Worm (Caenorhabditis elegans) whole organism, dauer: ENCODE results near the gene nhr-44.

Source experiments
- unc-62 ChIP-seq: sonication (generic microtip); optimal IDR thresholded peaks from 2 replicates; lab custom pipeline; 2017; ENCODE audit warnings: missing biosample characterization, missing genetic modification reagents, missing genetic modification characterization

Gene nhr-44

DNA sequence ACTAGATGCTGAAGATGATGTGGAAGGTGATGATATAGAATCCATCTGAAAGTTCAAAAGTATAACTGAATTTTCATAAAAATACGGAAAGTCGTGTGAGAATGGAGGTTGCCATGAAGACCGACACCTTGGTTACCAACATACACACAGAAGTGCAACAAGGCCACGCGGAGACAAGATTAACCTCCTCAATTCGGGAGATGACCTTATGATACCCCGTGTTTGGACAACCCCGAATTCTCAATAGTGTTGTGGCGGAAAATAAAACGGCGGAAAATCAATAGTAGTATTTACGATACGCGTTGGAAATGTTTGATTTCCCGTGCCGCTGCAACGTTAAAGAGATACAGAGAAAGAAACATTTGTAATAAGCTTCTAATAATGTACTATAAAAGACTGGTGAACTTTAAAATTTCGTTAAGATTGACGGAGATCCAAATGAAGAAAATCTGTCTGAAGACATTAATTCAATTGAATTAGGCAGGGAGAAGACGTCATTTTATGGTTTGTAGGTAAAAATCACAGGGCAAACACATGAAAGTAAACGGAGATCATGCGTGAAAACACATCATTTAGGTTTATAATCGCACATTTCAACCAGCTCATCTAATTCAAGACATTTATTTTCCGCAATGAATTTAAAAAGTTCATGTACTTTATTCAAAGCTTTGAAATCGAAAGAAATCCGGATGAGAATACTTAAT is at the start of gene nhr-44:
TSS of gene nhr-44 (minus strand) at position 51 of the 704 bp plus-strand sequence.
- TF ChIP-seq unc-62 (GFP tag; lab: Kevin White, UChicago) = no peak

DNA sequence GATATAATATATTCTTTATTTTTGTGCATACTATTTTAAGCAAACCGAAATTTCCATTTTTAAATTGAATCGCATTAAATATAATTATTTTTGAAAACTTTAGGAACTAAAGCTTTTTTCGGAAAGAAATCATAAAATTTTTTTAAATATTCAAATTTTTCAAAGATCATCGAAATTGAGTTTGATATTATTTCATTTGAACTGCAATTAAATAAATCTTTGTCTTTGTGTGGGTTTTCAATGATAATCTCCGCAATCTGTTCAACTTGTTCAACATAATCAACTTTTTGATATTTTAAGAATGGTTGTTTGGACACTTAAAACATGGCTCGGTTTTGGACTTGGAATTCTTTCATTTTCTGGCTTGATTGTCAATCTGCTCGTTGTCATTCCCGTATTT is 45.3 kb upstream of the nhr-44 start, which contains the start of gene srx-2:
TSS of gene srx-2 (plus strand) at position 301 of the 400 bp plus-strand sequence.
- no peak for TF ChIP-seq unc-62 (GFP tag; lab: Kevin White, UChicago)

DNA sequence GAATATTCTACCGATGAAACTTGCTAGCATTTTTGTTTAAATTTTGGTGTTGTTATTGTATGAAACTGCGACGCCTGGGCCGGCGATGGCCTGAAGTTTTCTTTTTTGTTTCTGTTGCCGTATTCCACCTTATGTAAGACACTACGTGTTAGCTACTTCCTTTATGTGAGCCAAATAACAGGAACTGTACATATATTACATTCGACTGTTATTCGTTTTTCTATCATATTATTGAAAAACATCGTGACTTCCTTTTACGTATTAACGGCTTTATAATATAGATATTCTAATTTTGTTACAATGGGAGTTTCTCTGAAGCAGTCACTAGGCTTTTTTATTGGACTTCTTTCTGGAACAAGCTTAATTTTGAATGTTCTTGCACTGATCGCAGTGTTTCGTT is 41.3 kb upstream of the nhr-44 start, which contains the start of gene srx-3:
TSS of gene srx-3 (plus strand) at position 301 of the 400 bp plus-strand sequence.
- no peak for TF ChIP-seq unc-62 (GFP tag; lab: Kevin White, UChicago)

DNA sequence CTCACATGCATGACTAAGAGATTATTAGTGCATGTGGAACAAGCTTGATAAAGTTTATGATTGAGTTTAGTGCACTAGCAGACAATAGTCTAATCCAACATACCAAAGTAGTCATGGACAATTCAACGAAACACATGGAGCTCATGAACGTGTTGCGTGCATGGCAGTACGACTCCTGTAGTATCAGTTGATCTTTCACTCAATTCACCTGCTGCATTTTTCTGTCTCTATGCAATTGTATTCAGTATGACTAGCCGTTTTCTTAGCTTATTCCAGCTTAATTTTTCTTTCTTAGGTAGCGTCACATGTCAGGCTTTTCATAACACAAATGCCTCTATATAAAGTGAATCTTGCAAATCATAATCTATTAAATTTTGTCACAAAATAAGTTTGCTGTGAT is 39.4 kb upstream of the nhr-44 start, which contains the start of gene srx-1:
TSS of gene srx-1 (plus strand) at position 382 of the 400 bp plus-strand sequence.
- no peak for TF ChIP-seq unc-62 (GFP tag; lab: Kevin White, UChicago)

DNA sequence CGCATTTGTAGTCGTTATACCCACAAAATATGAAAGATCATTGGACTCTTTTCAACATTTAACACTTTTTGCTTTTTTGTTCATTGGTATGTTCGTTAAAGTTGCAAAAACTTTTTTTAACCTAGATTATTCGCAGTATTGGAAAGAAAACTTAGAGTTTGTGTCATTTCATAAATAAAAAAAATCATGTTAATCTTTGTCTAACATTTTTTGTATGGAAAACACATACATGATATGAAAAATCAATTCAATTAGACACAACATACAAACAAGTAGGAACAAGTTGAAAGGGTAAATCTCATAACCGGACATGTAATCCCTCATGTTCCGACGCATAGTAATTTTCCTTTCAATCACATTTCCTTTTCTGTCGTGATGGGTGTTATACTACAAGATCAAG is 37.3 kb upstream of the nhr-44 start, which contains the start of gene F59E11.2:
TSS of gene F59E11.2 (plus strand) at position 301 of the 400 bp plus-strand sequence.
- no peak for TF ChIP-seq unc-62 (GFP tag; lab: Kevin White, UChicago)

ce11 chrV:8994801-8995200 is 30.9 kb upstream of the nhr-44 start, which contains the start of gene F59E11.5:
F59E11.5 (plus strand) TSS chrV:8995101.
- TF ChIP-seq unc-62 (GFP tag; lab: Kevin White, UChicago) = no peak

ce11 chrV:8994272-8994671 is 30.4 kb upstream of the nhr-44 start:
- no peak for TF ChIP-seq unc-62 (GFP tag; lab: Kevin White, UChicago)

ce11 chrV:8991679-8992078 is 27.8 kb upstream of the nhr-44 start, which contains the start of gene F59E11.6:
F59E11.6 (plus strand) TSS chrV:8991789.
- TF ChIP-seq unc-62 (GFP tag; lab: Kevin White, UChicago) = no peak

DNA sequence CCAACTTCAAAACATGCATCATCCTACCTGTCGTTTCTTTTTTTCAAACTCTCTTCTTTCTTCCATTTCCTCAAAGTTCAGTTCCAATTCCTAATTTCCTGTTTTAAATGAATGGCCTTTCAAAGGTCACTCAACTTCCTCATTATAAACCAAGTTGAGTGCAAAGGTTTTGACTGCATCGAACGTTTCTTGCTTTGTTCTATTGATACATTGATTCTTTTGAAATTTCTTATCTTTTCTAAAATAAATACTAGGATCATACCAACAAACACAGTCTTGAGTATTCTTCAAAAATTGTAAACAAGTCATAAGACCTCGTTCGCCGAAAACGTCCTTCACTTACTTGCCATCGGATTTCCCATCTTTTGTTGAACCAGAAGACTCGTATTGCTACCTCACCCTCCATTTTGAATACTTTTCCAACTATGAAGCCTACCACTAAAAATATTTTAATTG is 26.3 kb upstream of the nhr-44 start, which contains the start of gene F59E11.7:
TSS of gene F59E11.7 (plus strand) at position 51 of the 456 bp plus-strand sequence.
- no peak for TF ChIP-seq unc-62 (GFP tag; lab: Kevin White, UChicago)

DNA sequence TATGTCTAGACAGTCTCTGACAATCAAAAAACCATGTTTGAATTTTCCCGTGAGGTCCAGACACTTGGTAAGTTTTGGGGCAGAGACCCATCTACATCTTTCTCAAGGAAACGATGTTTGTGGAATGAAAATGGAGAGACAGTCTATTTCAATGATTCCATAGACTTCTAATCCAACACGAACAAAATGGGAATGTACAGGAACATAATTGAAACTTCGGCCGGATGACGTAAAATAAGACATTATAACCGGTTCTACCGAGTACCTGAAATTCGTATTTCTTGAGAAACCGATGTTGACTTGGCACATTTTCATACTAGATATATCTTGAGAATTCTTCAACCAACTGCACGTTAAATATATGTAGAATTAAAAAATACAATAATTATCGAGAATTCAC is 24.2 kb upstream of the nhr-44 start, which contains the start of gene str-87:
TSS of gene str-87 (minus strand) at position 101 of the 400 bp plus-strand sequence.
- no peak for TF ChIP-seq unc-62 (GFP tag; lab: Kevin White, UChicago)

- no peak for TF ChIP-seq unc-62 (GFP tag; lab: Kevin White, UChicago)
These were observed 21.8 kb upstream of the nhr-44 start, which contains the start of gene str-85 for ce11 chrV:8985740-8986139. str-85 (minus strand) TSS chrV:8985840.

ce11 chrV:8984783-8985182 is 20.9 kb upstream of the nhr-44 start:
- no peak for TF ChIP-seq unc-62 (GFP tag; lab: Kevin White, UChicago)

DNA sequence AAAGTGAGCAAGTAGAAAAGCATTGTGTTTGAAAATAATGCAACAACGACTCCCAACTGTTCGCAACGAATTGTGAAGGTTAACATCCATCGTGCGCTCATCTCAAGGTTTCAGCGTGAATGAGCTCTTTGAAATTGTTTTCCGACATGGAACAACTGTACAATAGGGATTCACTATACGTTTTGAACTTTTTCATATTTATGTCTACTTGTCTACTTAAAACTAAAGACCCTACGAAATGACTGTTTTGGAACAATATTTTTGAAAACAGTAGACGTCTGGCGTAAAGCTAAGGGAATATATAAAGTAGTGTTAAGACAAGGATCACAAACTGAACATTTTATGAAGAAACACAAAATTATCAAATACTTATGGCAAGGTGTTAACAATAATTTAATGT is 19.7 kb upstream of the nhr-44 start, which contains the start of gene str-86:
TSS of gene str-86 (minus strand) at position 101 of the 400 bp plus-strand sequence.
- TF ChIP-seq unc-62 (GFP tag; lab: Kevin White, UChicago) = no peak

ce11 chrV:8980845-8981244 is 16.9 kb upstream of the nhr-44 start, which contains the start of gene str-84:
str-84 (minus strand) TSS chrV:8980945.
- TF ChIP-seq unc-62 (GFP tag; lab: Kevin White, UChicago) = no peak

DNA sequence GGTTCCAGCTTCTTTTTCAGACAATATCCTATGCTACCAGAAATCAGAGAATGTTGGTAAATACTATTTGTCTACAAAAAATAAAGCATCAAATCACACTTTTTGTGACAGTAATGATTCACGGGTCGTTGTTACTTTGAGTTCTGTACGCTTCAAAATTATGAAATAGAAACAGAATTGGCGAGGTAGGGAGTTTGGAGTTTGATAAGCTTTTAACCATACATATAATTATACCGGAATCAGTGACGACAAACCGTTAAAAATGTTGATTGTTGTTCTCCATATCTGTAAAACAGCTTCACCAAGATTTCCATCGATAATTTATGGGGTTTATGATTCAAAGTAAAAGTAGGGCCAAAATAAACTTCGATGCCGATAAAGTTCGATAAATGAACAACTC is 14.0 kb upstream of the nhr-44 start:
- TF ChIP-seq unc-62 (GFP tag; lab: Kevin White, UChicago) = no peak

ce11 chrV:8974889-8975422 is 11.1 kb upstream of the nhr-44 start, which contains the start of gene nhr-143:
nhr-143 (minus strand) TSS chrV:8974939.
- no peak for TF ChIP-seq unc-62 (GFP tag; lab: Kevin White, UChicago)
